Fruit fly (Drosophila melanogaster) whole organism, pupa: ENCODE results near the gene GstD4.

Source experiments
- CG10348 ChIP-seq: fragments of 200-800 bp; sonication (Bioruptor generic); IDR thresholded peaks from 2 replicates; pipeline ENCODE4 v1.3.6; 2022; ENCODE audit warnings: missing biosample characterization, missing genetic modification characterization
- CG12605 ChIP-seq: fragments of 200-800 bp; sonication (Bioruptor generic); IDR thresholded peaks from 2 replicates; pipeline ENCODE4 v1.3.6; 2022; ENCODE audit warnings: missing biosample characterization, missing genetic modification characterization
- CG13204 ChIP-seq: fragments of 200-800 bp; sonication (Bioruptor generic); optimal IDR thresholded peaks from 2 replicates; lab custom pipeline; 2018; ENCODE audit warnings: missing biosample characterization, mild to moderate bottlenecking, missing genetic modification characterization, moderate library complexity
- CG14655 ChIP-seq: fragments of 200-800 bp; sonication (Bioruptor generic); optimal IDR thresholded peaks from 3 replicates; lab custom pipeline; 2017; ENCODE audit warnings: mild to moderate bottlenecking, missing biosample characterization, missing genetic modification reagents, missing genetic modification characterization
- CG15710 ChIP-seq: fragments of 200-800 bp; sonication (Bioruptor generic); optimal IDR thresholded peaks from 2 replicates; lab custom pipeline; 2018; ENCODE audit warnings: missing biosample characterization, mild to moderate bottlenecking, missing genetic modification characterization, moderate library complexity
- CG17806 ChIP-seq: fragments of 200-800 bp; sonication (Bioruptor generic); optimal IDR thresholded peaks from 2 replicates; lab custom pipeline; 2018; ENCODE audit warnings: missing biosample characterization, mild to moderate bottlenecking, missing genetic modification characterization, moderate library complexity
- CG34367 ChIP-seq: fragments of 200-800 bp; sonication (Bioruptor generic); optimal IDR thresholded peaks from 2 replicates; lab custom pipeline; 2018; ENCODE audit warnings: missing biosample characterization, mild to moderate bottlenecking, missing genetic modification characterization
- CG4496 ChIP-seq: fragments of 200-800 bp; sonication (Bioruptor generic); IDR thresholded peaks from 3 replicates; pipeline ENCODE4 v1.3.6; 2022; ENCODE audit warnings: missing biosample characterization, missing genetic modification characterization
- CG8159 ChIP-seq: fragments of 200-800 bp; sonication (Bioruptor generic); optimal IDR thresholded peaks from 3 replicates; lab custom pipeline; 2018; ENCODE audit warnings: missing biosample characterization, mild to moderate bottlenecking, missing genetic modification characterization, moderate library complexity
- CG8301 ChIP-seq: fragments of 200-800 bp; sonication (Bioruptor generic); optimal IDR thresholded peaks from 2 replicates; lab custom pipeline; 2018; ENCODE audit warnings: missing biosample characterization, mild to moderate bottlenecking, missing genetic modification characterization
- CG9948 ChIP-seq: fragments of 200-800 bp; sonication (Bioruptor generic); optimal IDR thresholded peaks from 2 replicates; lab custom pipeline; 2018; ENCODE audit warnings: missing biosample characterization, mild to moderate bottlenecking, missing genetic modification characterization, moderate library complexity
- D1 ChIP-seq: fragments of 200-800 bp; sonication (Bioruptor generic); optimal IDR thresholded peaks from 2 replicates; lab custom pipeline; 2018; ENCODE audit warnings: missing biosample characterization, mild to moderate bottlenecking, missing genetic modification characterization, moderate library complexity
- EcR ChIP-seq: fragments of 200-800 bp; sonication (Bioruptor generic); optimal IDR thresholded peaks from 3 replicates; lab custom pipeline; 2019; ENCODE audit warnings: missing biosample characterization, missing genetic modification characterization, mild to moderate bottlenecking, moderate library complexity, missing genetic modification reagents
- Ets98B ChIP-seq: fragments of 200-800 bp; sonication (Bioruptor generic); IDR thresholded peaks from 2 replicates; pipeline ENCODE4 v1.3.6; 2022; ENCODE audit warnings: missing biosample characterization, missing genetic modification characterization
- Pif1A ChIP-seq: fragments of 200-800 bp; sonication (Bioruptor generic); optimal IDR thresholded peaks from 3 replicates; lab custom pipeline; 2016; ENCODE audit warnings: missing biosample characterization, missing genetic modification characterization
- Pif1B ChIP-seq: fragments of 200-800 bp; sonication (Bioruptor generic); optimal IDR thresholded peaks from 3 replicates; lab custom pipeline; 2016; ENCODE audit warnings: missing biosample characterization, missing genetic modification characterization
- Snoo ChIP-seq: fragments of 200-800 bp; sonication (Bioruptor generic); optimal IDR thresholded peaks from 3 replicates; lab custom pipeline; 2017; ENCODE audit warnings: missing biosample characterization, mild to moderate bottlenecking, missing genetic modification characterization, inconsistent platforms
- fd96Ca ChIP-seq: fragments of 200-800 bp; sonication (Bioruptor generic); IDR thresholded peaks from 3 replicates; pipeline ENCODE4 v1.3.6; 2022; ENCODE audit warnings: missing biosample characterization, missing genetic modification characterization
- gl ChIP-seq: fragments of 200-800 bp; sonication (Bioruptor generic); optimal IDR thresholded peaks from 2 replicates; lab custom pipeline; 2018; ENCODE audit warnings: missing biosample characterization, mild to moderate bottlenecking, missing genetic modification characterization
- rn ChIP-seq: fragments of 200-800 bp; sonication (Bioruptor generic); IDR thresholded peaks from 2 replicates; pipeline ENCODE4 v1.3.6; 2022; ENCODE audit warnings: missing biosample characterization, missing genetic modification characterization

GstD4 gene

dm6 chr3R:12405134-12405533 is 31.2 kb downstream of the GstD4 start:
- TF ChIP-seq D1 (tag; lab: Kevin White, UChicago) (no peak), Snoo (tag; lab: Kevin White, UChicago) (no peak), CG8301 (no peak), rn (GFP tag; lab: Robert Waterston, UW) (no peak), CG34367 (tag; lab: Kevin White, UChicago) (no peak), CG13204 (GFP tag; lab: Kevin White, UChicago) (no peak), CG8159 (tag; lab: Kevin White, UChicago) (no peak), CG17806 (tag; lab: Kevin White, UChicago) (no peak), CG14655 (GFP tag; lab: Kevin White, UChicago) (no peak), CG12605 (GFP tag; lab: Robert Waterston, UW) (no peak), fd96Ca (GFP tag; lab: Robert Waterston, UW) (no peak), EcR (GFP tag; lab: Kevin White, UChicago) (no peak), Ets98B (GFP tag; lab: Robert Waterston, UW) (no peak)
- TF ChIP-seq, all 21 proteins: peak for 0

- TF ChIP-seq Pif1A (no peak), gl (tag; lab: Kevin White, UChicago) (no peak), CG10348 (GFP tag; lab: Robert Waterston, UW) (no peak), Snoo (tag; lab: Kevin White, UChicago) (no peak), CG12605 (GFP tag; lab: Robert Waterston, UW) (no peak), CG13204 (GFP tag; lab: Kevin White, UChicago) (no peak), CG4496 (GFP tag; lab: Robert Waterston, UW) (no peak), CG17806 (tag; lab: Kevin White, UChicago) (no peak), CG9948 (no peak), CG34367 (tag; lab: Kevin White, UChicago) (no peak), CG14655 (GFP tag; lab: Kevin White, UChicago) (no peak)
These were observed 32.0 kb downstream of the GstD4 start, which contains the start of gene Cyp9f2 for dm6 chr3R:12405928-12406234. Cyp9f2 (minus strand) TSS chr3R:12406028.

- no peak for TF ChIP-seq rn (GFP tag; lab: Robert Waterston, UW)
- TF ChIP-seq Snoo (tag; lab: Kevin White, UChicago), result peak; percentile 13
- peak; percentile 54 for TF ChIP-seq CG13204 (GFP tag; lab: Kevin White, UChicago)
- TF ChIP-seq CG14655 (GFP tag; lab: Kevin White, UChicago), result no peak
- TF ChIP-seq Pif1B (GFP tag; lab: Kevin White, UChicago), result no peak
- TF ChIP-seq CG34367 (tag; lab: Kevin White, UChicago), result peak; percentile 40
- TF ChIP-seq CG9948, result no peak
- peak; percentile 64; the same call in 2 of the 3 replicates for TF ChIP-seq fd96Ca (GFP tag; lab: Robert Waterston, UW)
- peak; percentile 15 for TF ChIP-seq CG8159 (tag; lab: Kevin White, UChicago)
- TF ChIP-seq CG15710 (tag; lab: Kevin White, UChicago), result no peak
- TF ChIP-seq EcR (GFP tag; lab: Kevin White, UChicago), result no peak
- TF ChIP-seq CG17806 (tag; lab: Kevin White, UChicago), result peak; percentile 11
- TF ChIP-seq CG4496 (GFP tag; lab: Robert Waterston, UW), result no peak
- TF ChIP-seq CG10348 (GFP tag; lab: Robert Waterston, UW), result no peak
- TF ChIP-seq D1 (tag; lab: Kevin White, UChicago), result no peak
- peak; percentile 85 for TF ChIP-seq CG12605 (GFP tag; lab: Robert Waterston, UW)
- peak; percentile 88 for TF ChIP-seq gl (tag; lab: Kevin White, UChicago)
- TF ChIP-seq CG8301, result peak; percentile 62
- TF ChIP-seq Ets98B (GFP tag; lab: Robert Waterston, UW), result peak; percentile 51
These were observed 32.6 kb downstream of the GstD4 start, which contains the start of gene CG5167 for dm6 chr3R:12406235-12407196. CG5167 (plus strand) TSS chr3R:12406532.

- TF ChIP-seq EcR (GFP tag; lab: Kevin White, UChicago) (peak; percentile 14), Pif1B (GFP tag; lab: Kevin White, UChicago) (no peak)
- TF ChIP-seq, all 21 proteins: peak for 1
These were observed 34.3 kb downstream of the GstD4 start, which contains the start of gene CG5196 for dm6 chr3R:12408160-12408559. CG5196 (plus strand) TSS chr3R:12408316.

- TF ChIP-seq CG15710 (tag; lab: Kevin White, UChicago), result no peak
- TF ChIP-seq CG8301, result no peak
- no peak for TF ChIP-seq CG13204 (GFP tag; lab: Kevin White, UChicago)
These were observed 37.5 kb downstream of the GstD4 start for dm6 chr3R:12411449-12411848.

- TF ChIP-seq EcR (GFP tag; lab: Kevin White, UChicago) (peak; percentile 24), CG34367 (tag; lab: Kevin White, UChicago) (no peak)
These were observed 39.5 kb downstream of the GstD4 start, which contains the start of the genes Dip-C and pps for dm6 chr3R:12413274-12413958. Dip-C (minus strand) TSS chr3R:12413759. pps (plus strand) TSS chr3R:12413828.
